Fruit fly (Drosophila melanogaster): ENCODE data around the gene Yp2.

The Yp2 gene

DNA sequence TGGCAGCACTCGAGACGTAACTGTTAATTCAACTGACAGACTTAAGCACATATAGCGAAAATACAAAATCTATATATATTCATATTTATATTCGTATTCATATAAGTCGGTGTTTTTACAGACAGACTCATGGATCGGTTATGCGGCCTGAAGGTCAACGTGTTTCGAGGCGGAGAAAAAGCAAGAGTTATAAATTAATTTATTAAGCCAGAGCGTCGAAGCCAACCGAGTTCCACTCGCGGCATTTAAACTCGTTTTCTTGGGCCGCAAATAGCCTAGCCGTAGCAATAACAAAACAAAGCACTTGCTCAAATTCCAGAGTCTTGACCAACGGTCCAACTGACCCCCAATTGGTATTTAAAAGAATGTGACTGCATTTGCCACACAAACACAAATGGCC lies 31.6 kb downstream of the Yp2 start:
- TF ChIP-seq EcR (GFP tag; optimal IDR thresholded peaks at IDR 0.05) (peak; percentile 36), Snoo (tag; optimal IDR thresholded peaks at IDR 0.05) (no peak)

- TF ChIP-seq rn (GFP tag; IDR thresholded peaks at IDR 0.05) (no peak), CG12605 (GFP tag; IDR thresholded peaks at IDR 0.05) (no peak), CG32121 (GFP tag; IDR thresholded peaks at IDR 0.05) (peak; percentile 65), CG14655 (GFP tag; optimal IDR thresholded peaks at IDR 0.05) (no peak), fd96Ca (GFP tag; IDR thresholded peaks at IDR 0.05) (peak; percentile 41; the same call in 1 of the 3 replicates), CG4496 (GFP tag; IDR thresholded peaks at IDR 0.05) (peak; percentile 52; the same call in 2 of the 3 replicates), Ets98B (GFP tag; IDR thresholded peaks at IDR 0.05) (peak; percentile 52; the same call in 1 of the 2 replicates)
Measured at dm6 chrX:10016724-10017123, 35.7 kb downstream of the Yp2 start, which contains the start of gene Cht6. Gene Cht6, plus strand, starts transcription at chrX:10016845.

dm6 chrX:10014738-10015703 lies 37.4 kb downstream of the Yp2 start:
- TF ChIP-seq CG4496 (GFP tag; IDR thresholded peaks at IDR 0.05) (no peak), CG8301 (tag; optimal IDR thresholded peaks at IDR 0.05) (no peak), CG32121 (GFP tag; IDR thresholded peaks at IDR 0.05) (no peak), CG14655 (GFP tag; optimal IDR thresholded peaks at IDR 0.05) (no peak), CG13204 (GFP tag; optimal IDR thresholded peaks at IDR 0.05) (no peak), Pif1A (GFP tag; optimal IDR thresholded peaks at IDR 0.05) (no peak), CG17806 (tag; optimal IDR thresholded peaks at IDR 0.05) (no peak), Snoo (tag; optimal IDR thresholded peaks at IDR 0.05) (no peak), EcR (GFP tag; optimal IDR thresholded peaks at IDR 0.05) (no peak)

dm6 chrX:10009794-10010614 lies 42.4 kb downstream of the Yp2 start, which contains the start of gene Dna2:
Gene Dna2, plus strand, starts transcription at chrX:10010481.
- TF ChIP-seq Snoo (tag; optimal IDR thresholded peaks at IDR 0.05), result no peak
- TF ChIP-seq CG13204 (GFP tag; optimal IDR thresholded peaks at IDR 0.05), result no peak
- no peak for TF ChIP-seq CG12605 (GFP tag; IDR thresholded peaks at IDR 0.05)
- no peak for TF ChIP-seq rn (GFP tag; IDR thresholded peaks at IDR 0.05)
- no peak for TF ChIP-seq CG9948 (tag; optimal IDR thresholded peaks at IDR 0.05)
- no peak for TF ChIP-seq EcR (GFP tag; optimal IDR thresholded peaks at IDR 0.05)

DNA sequence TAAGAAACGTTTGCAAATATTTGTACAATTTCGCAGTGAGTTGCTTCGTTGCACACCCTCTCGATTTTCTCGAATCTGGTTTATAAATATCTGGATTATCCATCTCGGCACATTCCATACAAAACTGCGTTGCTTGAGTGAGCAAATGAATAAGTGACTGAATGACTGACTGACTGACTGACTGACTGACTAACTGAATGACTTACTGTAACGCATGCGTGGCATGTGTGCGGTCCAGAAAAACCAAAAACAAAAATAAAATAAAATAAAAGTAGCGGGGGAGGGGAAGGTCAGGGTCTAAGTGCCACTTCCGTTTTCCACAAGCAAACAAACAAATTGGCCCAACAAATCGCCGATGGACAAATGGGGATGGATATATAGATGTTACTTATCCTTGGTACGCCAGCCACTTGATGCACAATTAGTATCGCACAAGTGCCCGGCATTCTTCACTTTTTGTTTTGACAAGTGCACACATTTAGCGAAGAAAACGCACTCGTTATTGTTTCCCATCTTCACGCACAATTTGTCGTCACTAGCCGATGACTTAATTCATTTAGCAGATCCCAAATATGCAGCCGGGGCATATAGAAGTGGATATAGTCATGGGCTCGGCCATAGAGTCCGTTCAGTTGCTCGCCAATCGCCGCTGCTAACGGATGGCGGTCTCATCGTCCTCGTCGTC lies 43.7 kb downstream of the Yp2 start, which contains the start of gene CG33557:
Gene CG33557 (plus strand): TSS at position 635 of the 685 bp plus-strand sequence.
- no peak for TF ChIP-seq CG14655 (GFP tag; optimal IDR thresholded peaks at IDR 0.05)
- TF ChIP-seq CG34367 (tag; optimal IDR thresholded peaks at IDR 0.05), result no peak
- no peak for TF ChIP-seq Pif1B (GFP tag; optimal IDR thresholded peaks at IDR 0.05)
- TF ChIP-seq Snoo (tag; optimal IDR thresholded peaks at IDR 0.05), result no peak
- TF ChIP-seq Pif1A (GFP tag; optimal IDR thresholded peaks at IDR 0.05), result no peak
- no peak for TF ChIP-seq gl (tag; optimal IDR thresholded peaks at IDR 0.05)
- no peak for TF ChIP-seq CG8301 (tag; optimal IDR thresholded peaks at IDR 0.05)
- TF ChIP-seq CG10348 (GFP tag; IDR thresholded peaks at IDR 0.05), result no peak
- TF ChIP-seq Ets98B (GFP tag; IDR thresholded peaks at IDR 0.05), result no peak
- TF ChIP-seq CG17806 (tag; optimal IDR thresholded peaks at IDR 0.05), result no peak
- no peak for TF ChIP-seq D1 (tag; optimal IDR thresholded peaks at IDR 0.05)
- TF ChIP-seq CG13204 (GFP tag; optimal IDR thresholded peaks at IDR 0.05), result no peak
- no peak for TF ChIP-seq CG32121 (GFP tag; IDR thresholded peaks at IDR 0.05)
- no peak for TF ChIP-seq CG15710 (tag; optimal IDR thresholded peaks at IDR 0.05)
- no peak for TF ChIP-seq CG4496 (GFP tag; IDR thresholded peaks at IDR 0.05)
